Fruit fly (Drosophila melanogaster) whole organism, embryonic: Measurements from ENCODE around the gene CG31211.

ENCODE experiments used
- CG11695 ChIP-seq: fragments of 200-800 bp; sonication (Bioruptor generic); IDR thresholded peaks from 3 replicates; pipeline ENCODE4 v1.3.6; 2022; ENCODE audit warnings: missing biosample characterization, missing genetic modification characterization
- CG12219 ChIP-seq: fragments of 200-800 bp; sonication (Bioruptor generic); optimal IDR thresholded peaks from 3 replicates; lab custom pipeline; 2018; ENCODE audit warnings: missing biosample characterization, mild to moderate bottlenecking, missing genetic modification characterization
- CG1233 ChIP-seq: fragments of 200-800 bp; sonication (Bioruptor generic); optimal IDR thresholded peaks from 4 replicates; lab custom pipeline; 2018; ENCODE audit warnings: missing biosample characterization, mild to moderate bottlenecking, missing genetic modification characterization
- CG15011 ChIP-seq: fragments of 200-800 bp; sonication (Bioruptor generic); optimal IDR thresholded peaks from 3 replicates; lab custom pipeline; 2018; ENCODE audit warnings: missing biosample characterization, mild to moderate bottlenecking, missing genetic modification characterization
- CG1603 ChIP-seq: fragments of 200-800 bp; sonication (Bioruptor generic); optimal IDR thresholded peaks from 2 replicates; lab custom pipeline; 2019; ENCODE audit warnings: missing biosample characterization, mild to moderate bottlenecking, missing genetic modification characterization, moderate library complexity
- CG1647 ChIP-seq: fragments of 200-800 bp; sonication (Bioruptor generic); optimal IDR thresholded peaks from 3 replicates; lab custom pipeline; 2016; ENCODE audit warnings: missing biosample characterization, missing genetic modification characterization
- CG17802 ChIP-seq: fragments of 200-800 bp; sonication (Bioruptor generic); optimal IDR thresholded peaks from 2 replicates; lab custom pipeline; 2018; ENCODE audit warnings: missing biosample characterization, mild to moderate bottlenecking, missing genetic modification characterization, moderate library complexity
- CG6272 ChIP-seq: fragments of 200-800 bp; sonication (Bioruptor generic); IDR thresholded peaks from 2 replicates; pipeline ENCODE4 v1.3.6; 2022; ENCODE audit warnings: missing biosample characterization, missing genetic modification characterization
- CG6654 ChIP-seq: fragments of 200-800 bp; sonication (Bioruptor generic); optimal IDR thresholded peaks from 2 replicates; lab custom pipeline; 2017; ENCODE audit warnings: missing biosample characterization, mild to moderate bottlenecking, missing genetic modification characterization
- CG7745 ChIP-seq: fragments of 200-800 bp; sonication (Bioruptor generic); optimal IDR thresholded peaks from 2 replicates; lab custom pipeline; 2018; ENCODE audit warnings: missing biosample characterization, mild to moderate bottlenecking, missing genetic modification characterization, moderate library complexity
- CG8281 ChIP-seq: fragments of 200-800 bp; sonication (Bioruptor generic); optimal IDR thresholded peaks from 2 replicates; lab custom pipeline; 2018; ENCODE audit warnings: missing biosample characterization, mild to moderate bottlenecking, missing genetic modification characterization, moderate library complexity
- CG9932 ChIP-seq: fragments of 200-800 bp; sonication (Bioruptor generic); IDR thresholded peaks from 2 replicates; pipeline ENCODE4 v1.3.6; 2022; ENCODE audit warnings: missing biosample characterization, missing genetic modification characterization
- Dbx ChIP-seq: fragments of 200-800 bp; sonication (Bioruptor generic); IDR thresholded peaks from 3 replicates; pipeline ENCODE4 v1.3.6; 2022; ENCODE audit warnings: missing biosample characterization, missing genetic modification characterization
- Dek ChIP-seq: fragments of 200-800 bp; sonication (Bioruptor generic); optimal IDR thresholded peaks from 3 replicates; lab custom pipeline; 2019; ENCODE audit warnings: missing biosample characterization, mild to moderate bottlenecking, missing genetic modification characterization, moderate library complexity
- Dref ChIP-seq: fragments of 200-800 bp; sonication (Bioruptor generic); IDR thresholded peaks from 2 replicates; pipeline ENCODE4 v1.3.6; 2022; ENCODE audit warnings: missing biosample characterization, missing genetic modification characterization
- Eip74EF ChIP-seq, 2 experiments: fragments of 200-800 bp in 1 of 2; fragments of >200 bp in 1 of 2; sonication (Bioruptor generic) in 1 of 2; optimal IDR thresholded peaks; 2 replicates each; lab custom pipeline; 2017 to 2019; ENCODE audit warnings: missing biosample characterization in 2 of 2, missing genetic modification characterization in 2 of 2, mild to moderate bottlenecking in 1 of 2, moderate library complexity in 1 of 2
- Fer1 ChIP-seq: fragments of 200-800 bp; sonication (Bioruptor generic); optimal IDR thresholded peaks from 2 replicates; lab custom pipeline; 2017; ENCODE audit warnings: missing biosample characterization, mild to moderate bottlenecking, missing genetic modification characterization
- Lhr ChIP-seq: fragments of 200-800 bp; sonication (Bioruptor generic); optimal IDR thresholded peaks from 3 replicates; lab custom pipeline; 2017; ENCODE audit warnings: mild to moderate bottlenecking, missing biosample characterization, missing genetic modification reagents, missing genetic modification characterization
- MESR4 ChIP-seq: fragments of 200-800 bp; sonication (Bioruptor generic); optimal IDR thresholded peaks from 2 replicates; lab custom pipeline; 2018; ENCODE audit warnings: missing biosample characterization, mild to moderate bottlenecking, missing genetic modification characterization, moderate library complexity
- NC2α ChIP-seq: fragments of 200-800 bp; sonication (Bioruptor generic); optimal IDR thresholded peaks from 2 replicates; lab custom pipeline; 2016; ENCODE audit warnings: missing biosample characterization, missing genetic modification characterization
- Oaz ChIP-seq: fragments of 200-800 bp; sonication (Bioruptor generic); IDR thresholded peaks from 2 replicates; pipeline ENCODE4 v1.3.6; 2022; ENCODE audit warnings: missing biosample characterization, missing genetic modification characterization
- Stat92E ChIP-seq, 3 experiments: fragments of >200 bp in 2 of 3; fragments of 200-800 bp in 1 of 3; sonication (Bioruptor generic) in 1 of 3; optimal IDR thresholded peaks; 2 replicates each; lab custom pipeline; 2017 to 2019; ENCODE audit warnings: missing biosample characterization in 3 of 3, missing genetic modification characterization in 3 of 3, mild to moderate bottlenecking in 1 of 3, moderate library complexity in 1 of 3
- ato ChIP-seq: fragments of 200-800 bp; sonication (Bioruptor generic); IDR thresholded peaks from 2 replicates; pipeline ENCODE4 v1.3.6; 2022; ENCODE audit warnings: missing biosample characterization, missing genetic modification characterization; ENCODE audit not compliant: partially characterized antibody
- bbx ChIP-seq: fragments of 200-800 bp; sonication (Bioruptor generic); IDR thresholded peaks from 2 replicates; pipeline ENCODE4 v1.3.6; 2022; ENCODE audit warnings: missing biosample characterization, missing genetic modification characterization; ENCODE audit not compliant: partially characterized antibody
- caup ChIP-seq: fragments of 200-800 bp; sonication (Bioruptor generic); optimal IDR thresholded peaks from 3 replicates; lab custom pipeline; 2017; ENCODE audit warnings: missing biosample characterization, mild to moderate bottlenecking, missing genetic modification characterization, moderate library complexity; ENCODE audit not compliant: severe bottlenecking
- cg ChIP-seq: fragments of 200-800 bp; sonication (Bioruptor generic); optimal IDR thresholded peaks from 3 replicates; lab custom pipeline; 2019; ENCODE audit warnings: missing biosample characterization, mild to moderate bottlenecking, missing genetic modification characterization, moderate library complexity
- chn ChIP-seq: fragments of 200-800 bp; sonication (Bioruptor generic); optimal IDR thresholded peaks from 2 replicates; lab custom pipeline; 2016; ENCODE audit warnings: missing biosample characterization, missing genetic modification characterization
- dmrt11E ChIP-seq: fragments of 200-800 bp; sonication (Bioruptor generic); optimal IDR thresholded peaks from 3 replicates; lab custom pipeline; 2018; ENCODE audit warnings: missing biosample characterization, mild to moderate bottlenecking, missing genetic modification characterization, moderate library complexity
- dmrt99B ChIP-seq: fragments of 200-800 bp; sonication (Bioruptor generic); optimal IDR thresholded peaks from 2 replicates; lab custom pipeline; 2018; ENCODE audit warnings: missing biosample characterization, mild to moderate bottlenecking, missing genetic modification characterization, moderate library complexity
- dysf ChIP-seq: fragments of 200-800 bp; sonication (Bioruptor generic); IDR thresholded peaks from 3 replicates; pipeline ENCODE4 v1.3.6; 2022; ENCODE audit warnings: missing biosample characterization, missing genetic modification characterization
- fd3F ChIP-seq: fragments of 200-800 bp; sonication (Bioruptor generic); optimal IDR thresholded peaks from 2 replicates; lab custom pipeline; 2018; ENCODE audit warnings: missing biosample characterization, mild to moderate bottlenecking, missing genetic modification characterization, moderate library complexity
- gce ChIP-seq: fragments of 200-800 bp; sonication (Bioruptor generic); IDR thresholded peaks from 3 replicates; pipeline ENCODE4 v1.3.6; 2022; ENCODE audit warnings: missing biosample characterization, missing genetic modification characterization
- gfzf ChIP-seq: fragments of 200-800 bp; sonication (Bioruptor generic); optimal IDR thresholded peaks from 2 replicates; lab custom pipeline; 2016; ENCODE audit warnings: missing biosample characterization, mild to moderate bottlenecking, missing genetic modification characterization, moderate library complexity
- inv ChIP-seq: fragments of 200-800 bp; sonication (Bioruptor generic); IDR thresholded peaks from 2 replicates; pipeline ENCODE4 v1.3.6; 2022; ENCODE audit warnings: missing biosample characterization, missing genetic modification characterization; ENCODE audit not compliant: partially characterized antibody
- luna ChIP-seq: fragments of 200-800 bp; sonication (Bioruptor generic); optimal IDR thresholded peaks from 2 replicates; lab custom pipeline; 2016; ENCODE audit warnings: missing biosample characterization, missing genetic modification characterization
- nerfin-1 ChIP-seq: fragments of 200-800 bp; sonication (Bioruptor generic); optimal IDR thresholded peaks from 3 replicates; lab custom pipeline; 2019; ENCODE audit warnings: missing biosample characterization, mild to moderate bottlenecking, missing genetic modification characterization, moderate library complexity
- peb ChIP-seq: fragments of 200-800 bp; sonication (Bioruptor generic); IDR thresholded peaks from 2 replicates; pipeline ENCODE4 v1.3.6; 2022; ENCODE audit warnings: missing biosample characterization, missing genetic modification characterization
- pros ChIP-seq: fragments of 200-800 bp; sonication (Bioruptor generic); optimal IDR thresholded peaks from 3 replicates; lab custom pipeline; 2019; ENCODE audit warnings: missing biosample characterization, mild to moderate bottlenecking, missing genetic modification characterization, moderate library complexity
- psq ChIP-seq: fragments of 200-800 bp; sonication (Bioruptor generic); optimal IDR thresholded peaks from 2 replicates; lab custom pipeline; 2017; ENCODE audit warnings: missing biosample characterization, missing genetic modification characterization
- ranshi ChIP-seq: fragments of 200-800 bp; sonication (Bioruptor generic); IDR thresholded peaks from 2 replicates; pipeline ENCODE4 v1.3.6; 2022; ENCODE audit warnings: missing biosample characterization, missing genetic modification characterization
- sc ChIP-seq, 3 experiments: fragments of >200 bp in 2 of 3; fragments of 200-800 bp in 1 of 3; sonication (Bioruptor generic) in 1 of 3; optimal IDR thresholded peaks; 2 replicates in 2 of 3; 3 replicates in 1 of 3; lab custom pipeline; 2017; ENCODE audit warnings: mild to moderate bottlenecking in 1 of 3, missing biosample characterization in 1 of 3, missing genetic modification characterization in 1 of 3, missing genetic modification reagents in 1 of 3
- scrt ChIP-seq: fragments of 200-800 bp; sonication (Bioruptor generic); optimal IDR thresholded peaks from 2 replicates; lab custom pipeline; 2018; ENCODE audit warnings: missing biosample characterization, mild to moderate bottlenecking, missing genetic modification characterization, moderate library complexity
- sens ChIP-seq: fragments of 200-800 bp; sonication (Bioruptor generic); peaks from one replicate; lab custom pipeline; 2016; ENCODE audit warnings: missing biosample characterization, missing genetic modification characterization
- seq ChIP-seq: fragments of 200-800 bp; sonication (Bioruptor generic); IDR thresholded peaks from 2 replicates; pipeline ENCODE4 v1.3.6; 2022; ENCODE audit warnings: missing biosample characterization, missing genetic modification characterization
- slou ChIP-seq: fragments of 200-800 bp; sonication (Bioruptor generic); optimal IDR thresholded peaks from 3 replicates; lab custom pipeline; 2016; ENCODE audit warnings: missing biosample characterization, missing genetic modification characterization
- stwl ChIP-seq: fragments of 200-800 bp; sonication (Bioruptor generic); optimal IDR thresholded peaks from 3 replicates; lab custom pipeline; 2018; ENCODE audit warnings: missing biosample characterization, mild to moderate bottlenecking, missing genetic modification characterization, moderate library complexity
- toy ChIP-seq: fragments of 200-800 bp; sonication (Bioruptor generic); IDR thresholded peaks from 2 replicates; pipeline ENCODE4 v1.3.6; 2022; ENCODE audit warnings: missing biosample characterization, missing genetic modification characterization
- tx ChIP-seq: fragments of 200-800 bp; sonication (Bioruptor generic); optimal IDR thresholded peaks from 2 replicates; lab custom pipeline; 2016; ENCODE audit warnings: missing biosample characterization, missing genetic modification characterization
- zfh1 ChIP-seq: fragments of 200-800 bp; sonication (Bioruptor generic); IDR thresholded peaks from 3 replicates; pipeline ENCODE4 v1.3.6; 2022; ENCODE audit warnings: missing biosample characterization, missing genetic modification characterization

The CG31211 gene

dm6 chr3R:11962739-11963214 is 13.3 kb downstream of the CG31211 start, which contains the start of the genes CG3281 and aurA (continued):
- TF ChIP-seq pros (GFP tag; lab: Kevin White, UChicago) = no peak
- peak; percentile 71 for TF ChIP-seq dysf (GFP tag; lab: Robert Waterston, UW)
- no peak for TF ChIP-seq CG12219 (GFP tag; lab: Kevin White, UChicago)
- TF ChIP-seq Lhr (GFP tag; lab: Kevin White, UChicago) = peak; percentile 77
- no peak for TF ChIP-seq caup (GFP tag; lab: Kevin White, UChicago)
- no peak for TF ChIP-seq cg (GFP tag; lab: Kevin White, UChicago)
- peak; percentile 68 for TF ChIP-seq CG1647 (GFP tag; lab: Kevin White, UChicago)
- no peak for TF ChIP-seq sc (optimal IDR thresholded peaks at IDR 0.05; lab: Kevin White, UChicago)
- TF ChIP-seq sc (GFP tag; optimal IDR thresholded peaks at IDR 0.05; lab: Kevin White, UChicago) = no peak
- no peak for TF ChIP-seq seq (GFP tag; lab: Robert Waterston, UW)
- no peak for TF ChIP-seq Eip74EF (GFP tag; optimal IDR thresholded peaks at IDR 0.05; lab: Kevin White, UChicago)
- TF ChIP-seq peb (GFP tag; lab: Robert Waterston, UW) = no peak
- TF ChIP-seq Dek (tag; lab: Kevin White, UChicago) = peak; percentile 60
- no peak for TF ChIP-seq CG8281
- TF ChIP-seq toy (GFP tag; lab: Robert Waterston, UW) = no peak
- peak; percentile 48 for TF ChIP-seq CG1603 (tag; lab: Kevin White, UChicago)
- TF ChIP-seq Stat92E (GFP tag; optimal IDR thresholded peaks at IDR 0.05; lab: Kevin White, UChicago) = peak in 1 of 3 experiments; percentile 28
- TF ChIP-seq slou (GFP tag; lab: Kevin White, UChicago) = peak; percentile 76
- TF ChIP-seq nerfin-1 (tag; lab: Kevin White, UChicago) = peak; percentile 65
- TF ChIP-seq dmrt99B (tag; lab: Kevin White, UChicago) = no peak
- peak; percentile 50; the same call in 1 of the 3 replicates for TF ChIP-seq CG11695
- no peak for TF ChIP-seq scrt (GFP tag; lab: Kevin White, UChicago)
- TF ChIP-seq CG7745 (tag; lab: Kevin White, UChicago) = no peak
- TF ChIP-seq fd3F (GFP tag; lab: Kevin White, UChicago) = peak; percentile 39
- peak; percentile 97 for TF ChIP-seq inv (GFP tag; lab: Robert Waterston, UW)
- TF ChIP-seq Dref = peak; percentile 47
- peak; percentile 45 for TF ChIP-seq CG1233 (GFP tag; lab: Kevin White, UChicago)
- TF ChIP-seq MESR4 = no peak
- TF ChIP-seq CG17802 (tag; lab: Kevin White, UChicago) = no peak
- TF ChIP-seq CG6654 (GFP tag; lab: Kevin White, UChicago) = no peak
- TF ChIP-seq CG9932 (GFP tag; lab: Robert Waterston, UW) = peak; percentile 87
- TF ChIP-seq stwl (tag; lab: Kevin White, UChicago) = peak; percentile 92
- TF ChIP-seq CG6272 = peak; percentile 67
- TF ChIP-seq Dbx (GFP tag; lab: Robert Waterston, UW) = peak; percentile 74; the same call in 2 of the 3 replicates
- no peak for TF ChIP-seq CG15011
- TF ChIP-seq bbx (GFP tag; lab: Robert Waterston, UW) = peak; percentile 92
- TF ChIP-seq psq (GFP tag; lab: Kevin White, UChicago) = peak; percentile 49
- peak; percentile 62 for TF ChIP-seq Fer1 (GFP tag; lab: Kevin White, UChicago)
- peak; percentile 55 for TF ChIP-seq luna (GFP tag; lab: Kevin White, UChicago)
- peak; percentile 25; the same call in 1 of the 2 replicates for TF ChIP-seq ranshi (GFP tag; lab: Robert Waterston, UW)
- TF ChIP-seq ato (GFP tag; lab: Robert Waterston, UW) = peak; percentile 77
- peak; percentile 97 for TF ChIP-seq sens (GFP tag; lab: Kevin White, UChicago)
- peak; percentile 52 for TF ChIP-seq chn (GFP tag; lab: Kevin White, UChicago)
- TF ChIP-seq NC2α = peak; percentile 14
- peak; percentile 66 for TF ChIP-seq dmrt11E (tag; lab: Kevin White, UChicago)
- no peak for TF ChIP-seq Oaz (GFP tag; lab: Robert Waterston, UW)
- no peak for TF ChIP-seq zfh1
- TF ChIP-seq tx = peak; percentile 73
- peak; percentile 43 for TF ChIP-seq gfzf (GFP tag; lab: Kevin White, UChicago)
- TF ChIP-seq gce (GFP tag; lab: Robert Waterston, UW) = no peak
